Worm (Caenorhabditis elegans) whole organism, L3 larva: ENCODE measurements around the gene T26H5.11.

Experiments used
- R02D3.7 ChIP-seq: fragments of 150-350 bp; optimal IDR thresholded peaks from 2 replicates; lab custom pipeline; 2014; ENCODE audit warnings: missing biosample characterization, missing genetic modification characterization
- ZK546.5 ChIP-seq: sonication (generic microtip); optimal IDR thresholded peaks from 2 replicates; lab custom pipeline; 2017; ENCODE audit warnings: missing biosample characterization, missing genetic modification characterization
- ama-1 ChIP-seq: fragments of 150-350 bp; optimal IDR thresholded peaks from 2 replicates; lab custom pipeline; 2018
- ceh-16 ChIP-seq: sonication (generic microtip); optimal IDR thresholded peaks from 2 replicates; lab custom pipeline; 2017; ENCODE audit warnings: missing biosample characterization, missing genetic modification characterization
- ceh-28 ChIP-seq: fragments of 150-350 bp; optimal IDR thresholded peaks from 2 replicates; lab custom pipeline; 2014; ENCODE audit warnings: missing biosample characterization, missing genetic modification reagents, missing genetic modification characterization
- ceh-82 ChIP-seq: fragments of 150-350 bp; optimal IDR thresholded peaks from 2 replicates; lab custom pipeline; 2014; ENCODE audit warnings: missing biosample characterization, missing genetic modification characterization
- ceh-9 ChIP-seq: sonication (generic microtip); optimal IDR thresholded peaks from 2 replicates; lab custom pipeline; 2018; ENCODE audit warnings: missing biosample characterization, missing genetic modification characterization
- egl-27 ChIP-seq: sonication (generic microtip); optimal IDR thresholded peaks from 4 replicates; lab custom pipeline; 2017; ENCODE audit warnings: missing biosample characterization, missing genetic modification reagents, missing genetic modification characterization
- egl-5 ChIP-seq: fragments of 150-350 bp; optimal IDR thresholded peaks from 2 replicates; lab custom pipeline; 2017; ENCODE audit warnings: missing biosample characterization, missing genetic modification reagents, missing genetic modification characterization, inconsistent platforms
- elt-2 ChIP-seq: sonication (generic microtip); optimal IDR thresholded peaks from 2 replicates; lab custom pipeline; 2016; ENCODE audit warnings: missing genetic modification reagents, mild to moderate bottlenecking, missing genetic modification characterization, missing compliant biosample characterization
- elt-3 ChIP-seq, 3 experiments: fragments of 150-350 bp in 1 of 3; sonication (generic microtip) in 2 of 3; optimal IDR thresholded peaks; 2 replicates in 2 of 3; 4 replicates in 1 of 3; lab custom pipeline; 2014 to 2017; ENCODE audit warnings: missing biosample characterization in 3 of 3, missing genetic modification characterization in 3 of 3
- fkh-10 ChIP-seq: sonication (generic microtip); optimal IDR thresholded peaks from 2 replicates; lab custom pipeline; 2017; ENCODE audit warnings: missing biosample characterization, missing genetic modification reagents, missing genetic modification characterization
- fkh-2 ChIP-seq: fragments of 150-350 bp; optimal IDR thresholded peaks from 2 replicates; lab custom pipeline; 2014; ENCODE audit warnings: missing biosample characterization, missing genetic modification reagents, missing genetic modification characterization
- fos-1 ChIP-seq: fragments of 150-350 bp; optimal IDR thresholded peaks from 2 replicates; lab custom pipeline; 2014; ENCODE audit warnings: missing biosample characterization, missing genetic modification characterization
- jun-1 ChIP-seq: fragments of 150-350 bp; optimal IDR thresholded peaks from 2 replicates; lab custom pipeline; 2014; ENCODE audit warnings: missing biosample characterization, missing genetic modification reagents, missing genetic modification characterization
- lin-15B ChIP-seq: fragments of 150-350 bp; optimal IDR thresholded peaks from 2 replicates; lab custom pipeline; 2014; ENCODE audit warnings: missing biosample characterization, missing genetic modification characterization
- lin-39 ChIP-seq: fragments of 150-350 bp; optimal IDR thresholded peaks from 2 replicates; lab custom pipeline; 2018; ENCODE audit warnings: missing biosample characterization, missing genetic modification reagents, missing genetic modification characterization
- mdl-1 ChIP-seq: fragments of 150-350 bp; optimal IDR thresholded peaks from 2 replicates; lab custom pipeline; 2014; ENCODE audit warnings: missing biosample characterization, missing genetic modification characterization
- mml-1 ChIP-seq: fragments of 150-350 bp; sonication (generic microtip); optimal IDR thresholded peaks from 3 replicates; lab custom pipeline; 2014; ENCODE audit warnings: missing biosample characterization, missing genetic modification characterization
- nhr-11 ChIP-seq: fragments of 150-350 bp; optimal IDR thresholded peaks from 2 replicates; lab custom pipeline; 2014; ENCODE audit warnings: missing biosample characterization, missing genetic modification characterization
- nhr-12 ChIP-seq: fragments of 150-350 bp; optimal IDR thresholded peaks from 2 replicates; lab custom pipeline; 2014; ENCODE audit warnings: missing biosample characterization, missing genetic modification characterization
- nhr-23 ChIP-seq: fragments of 150-350 bp; optimal IDR thresholded peaks from 2 replicates; lab custom pipeline; 2014; ENCODE audit warnings: missing biosample characterization, missing genetic modification reagents, missing genetic modification characterization
- nhr-237 ChIP-seq: fragments of 150-350 bp; optimal IDR thresholded peaks from 2 replicates; lab custom pipeline; 2014; ENCODE audit warnings: missing biosample characterization, missing genetic modification characterization
- nhr-25 ChIP-seq: sonication (generic microtip); optimal IDR thresholded peaks from 2 replicates; lab custom pipeline; 2017; ENCODE audit warnings: missing biosample characterization, missing genetic modification characterization
- nhr-28 ChIP-seq: fragments of 150-350 bp; optimal IDR thresholded peaks from 2 replicates; lab custom pipeline; 2014; ENCODE audit warnings: missing biosample characterization, missing genetic modification characterization
- nhr-43 ChIP-seq: sonication (generic microtip); optimal IDR thresholded peaks from 2 replicates; lab custom pipeline; 2016; ENCODE audit warnings: mild to moderate bottlenecking, missing genetic modification characterization, missing compliant biosample characterization; ENCODE audit not compliant: poor library complexity, severe bottlenecking
- nhr-67 ChIP-seq: fragments of 150-350 bp; optimal IDR thresholded peaks from 2 replicates; lab custom pipeline; 2014; ENCODE audit warnings: missing biosample characterization, missing genetic modification characterization
- nhr-77 ChIP-seq: fragments of 150-350 bp; optimal IDR thresholded peaks from 2 replicates; lab custom pipeline; 2014; ENCODE audit warnings: missing biosample characterization, missing genetic modification characterization
- pha-4 ChIP-seq: fragments of 150-350 bp; optimal IDR thresholded peaks from 2 replicates; lab custom pipeline; 2014; ENCODE audit warnings: missing biosample characterization, missing genetic modification reagents, missing genetic modification characterization
- pqm-1 ChIP-seq: fragments of 150-350 bp; optimal IDR thresholded peaks from 2 replicates; lab custom pipeline; 2017; ENCODE audit warnings: missing biosample characterization, missing genetic modification characterization, inconsistent platforms
- skn-1 ChIP-seq: fragments of 150-350 bp; optimal IDR thresholded peaks from 2 replicates; lab custom pipeline; 2014; ENCODE audit warnings: missing biosample characterization, missing genetic modification characterization
- snpc-4 ChIP-seq: fragments of 150-350 bp; optimal IDR thresholded peaks from 2 replicates; lab custom pipeline; 2014; ENCODE audit warnings: missing biosample characterization, missing genetic modification characterization
- tbx-2 ChIP-seq: sonication (generic microtip); optimal IDR thresholded peaks from 2 replicates; lab custom pipeline; 2016; ENCODE audit warnings: mild to moderate bottlenecking, missing genetic modification characterization, missing compliant biosample characterization
- unc-39 ChIP-seq: sonication (generic microtip); optimal IDR thresholded peaks from 4 replicates; lab custom pipeline; 2017; ENCODE audit warnings: missing biosample characterization, missing genetic modification characterization
- unc-62 ChIP-seq: fragments of 150-350 bp; sonication (generic microtip); optimal IDR thresholded peaks from 4 replicates; lab custom pipeline; 2014; ENCODE audit warnings: missing biosample characterization, missing genetic modification reagents, missing genetic modification characterization
- zag-1 ChIP-seq: fragments of 150-350 bp; optimal IDR thresholded peaks from 2 replicates; lab custom pipeline; 2014; ENCODE audit warnings: missing biosample characterization, missing genetic modification characterization

Gene T26H5.11

ce11 chrV:15444188-15444587 lies at the start of gene T26H5.11:
T26H5.11 (minus strand) TSS chrV:15444288.
- TF ChIP-seq unc-39 (tag; lab: Kevin White, UChicago): no peak
- TF ChIP-seq tbx-2 (tag; lab: Kevin White, UChicago): no peak
- TF ChIP-seq zag-1 (tag; lab: Kevin White, UChicago): no peak
- TF ChIP-seq nhr-25 (tag; lab: Kevin White, UChicago): no peak
- TF ChIP-seq lin-15B (tag; lab: Kevin White, UChicago): no peak
- no peak for TF ChIP-seq ama-1 (lab: Kevin White, UChicago)
- no peak for TF ChIP-seq nhr-23 (tag; lab: Kevin White, UChicago)
- no peak for TF ChIP-seq ceh-82 (tag; lab: Kevin White, UChicago)
- no peak for TF ChIP-seq pha-4 (tag; lab: Kevin White, UChicago)
- no peak for TF ChIP-seq mdl-1 (tag; lab: Kevin White, UChicago)
- no peak for TF ChIP-seq nhr-28 (tag; lab: Kevin White, UChicago)
- no peak for TF ChIP-seq nhr-11 (tag; lab: Kevin White, UChicago)
- TF ChIP-seq, all 47 proteins: peak for 0

- no peak for TF ChIP-seq nhr-237
- TF ChIP-seq unc-39 (tag; lab: Kevin White, UChicago): no peak
- no peak for TF ChIP-seq fkh-2 (tag; lab: Kevin White, UChicago)
- TF ChIP-seq lin-15B (tag; lab: Kevin White, UChicago): no peak
- TF ChIP-seq nhr-12 (tag; lab: Kevin White, UChicago): no peak
- no peak for TF ChIP-seq fos-1 (tag; lab: Kevin White, UChicago)
- TF ChIP-seq jun-1 (tag; lab: Kevin White, UChicago): no peak
- no peak for TF ChIP-seq R02D3.7 (tag; lab: Kevin White, UChicago)
- no peak for TF ChIP-seq ama-1 (lab: Kevin White, UChicago)
- no peak for TF ChIP-seq pqm-1 (tag; lab: Kevin White, UChicago)
- no peak for TF ChIP-seq nhr-11 (tag; lab: Kevin White, UChicago)
- TF ChIP-seq skn-1 (tag; lab: Kevin White, UChicago): no peak
- TF ChIP-seq ceh-9 (tag; lab: Kevin White, UChicago): no peak
- no peak for TF ChIP-seq egl-27 (tag; lab: Kevin White, UChicago)
- TF ChIP-seq mdl-1 (tag; lab: Kevin White, UChicago): no peak
- no peak for TF ChIP-seq nhr-67
- no peak for TF ChIP-seq tbx-2 (tag; lab: Kevin White, UChicago)
- TF ChIP-seq egl-5: no peak
- TF ChIP-seq elt-2 (tag; lab: Kevin White, UChicago): no peak
Measured at ce11 chrV:15493680-15494079, 49.6 kb upstream of the T26H5.11 start, which contains the start of gene srh-218. srh-218 (plus strand) TSS chrV:15493980.

ce11 chrV:15492518-15492917 lies 48.4 kb upstream of the T26H5.11 start, which contains the start of gene str-264:
str-264 (minus strand) TSS chrV:15492618.
- TF ChIP-seq fos-1 (tag; lab: Kevin White, UChicago): no peak
- TF ChIP-seq nhr-12 (tag; lab: Kevin White, UChicago): no peak
- TF ChIP-seq jun-1 (tag; lab: Kevin White, UChicago): no peak
- no peak for TF ChIP-seq lin-39 (tag; lab: Kevin White, UChicago)
- no peak for TF ChIP-seq skn-1 (tag; lab: Kevin White, UChicago)
- TF ChIP-seq ceh-82 (tag; lab: Kevin White, UChicago): no peak
- no peak for TF ChIP-seq ceh-28
- TF ChIP-seq mml-1 (tag; lab: Kevin White, UChicago): no peak
- no peak for TF ChIP-seq unc-62 (GFP tag; lab: Kevin White, UChicago)
- no peak for TF ChIP-seq fkh-2 (tag; lab: Kevin White, UChicago)
- TF ChIP-seq elt-3 (tag; optimal IDR thresholded peaks at IDR 0.05; lab: Kevin White, UChicago): no peak
- TF ChIP-seq, all 47 proteins: peak for 0

- TF ChIP-seq tbx-2 (tag; lab: Kevin White, UChicago) (no peak), snpc-4 (tag; lab: Kevin White, UChicago) (no peak), nhr-43 (no peak), nhr-77 (no peak), fkh-10 (GFP tag; lab: Kevin White, UChicago) (no peak), ceh-16 (no peak), ceh-28 (no peak), mdl-1 (tag; lab: Kevin White, UChicago) (no peak), ZK546.5 (tag; lab: Kevin White, UChicago) (no peak)
- TF ChIP-seq, all 47 proteins: peak for 0
Measured at ce11 chrV:15487764-15488163, 43.7 kb upstream of the T26H5.11 start, which contains the start of gene srw-21. srw-21 (plus strand) TSS chrV:15488064.
